Fruit fly (Drosophila melanogaster): ENCODE measurements around the gene CG14022.

The CG14022 gene

DNA sequence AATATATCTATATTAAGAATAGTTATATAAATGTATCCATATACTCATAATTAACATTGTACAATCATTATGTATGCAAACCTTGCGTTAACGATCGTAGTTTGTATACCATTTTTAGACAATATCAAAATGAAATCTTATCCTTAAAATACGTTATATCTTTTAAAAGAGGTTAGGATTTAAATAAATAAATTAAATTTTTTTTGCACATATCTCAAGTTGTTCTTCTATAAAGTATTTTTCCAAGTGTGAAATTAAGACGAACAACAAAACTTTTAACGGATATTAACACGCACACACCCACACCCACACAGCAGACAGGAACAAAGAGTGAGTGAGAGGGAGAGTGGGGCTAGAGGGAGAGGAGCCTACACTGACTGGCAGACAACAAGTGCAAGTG, 38.8 kb downstream of the CG14022 start:
- peak; percentile 15 for TF ChIP-seq HLH106 (tag; optimal IDR thresholded peaks at IDR 0.05)
- peak in 1 of 2 experiments; percentile 29 for TF ChIP-seq foxo (GFP tag; optimal IDR thresholded peaks at IDR 0.05)
- peak; percentile 58 for TF ChIP-seq Sp1 (GFP tag; optimal IDR thresholded peaks at IDR 0.05)
- no peak for TF ChIP-seq ey (GFP tag; optimal IDR thresholded peaks at IDR 0.05)
- TF ChIP-seq psq (GFP tag; optimal IDR thresholded peaks at IDR 0.05) = peak; percentile 1
- no peak for TF ChIP-seq Myc (optimal IDR thresholded peaks at IDR 0.05)
- TF ChIP-seq fru (GFP tag; optimal IDR thresholded peaks at IDR 0.05) = peak; percentile 33
- no peak for TF ChIP-seq CG32264 (GFP tag; optimal IDR thresholded peaks at IDR 0.05)
- TF ChIP-seq rgr (GFP tag; optimal IDR thresholded peaks at IDR 0.05) = peak; percentile 9
- TF ChIP-seq h (GFP tag; optimal IDR thresholded peaks at IDR 0.05) = peak; percentile 9
- peak; percentile 37 for TF ChIP-seq OdsH (GFP tag; optimal IDR thresholded peaks at IDR 0.05)
- no peak for TF ChIP-seq jim (GFP tag; optimal IDR thresholded peaks at IDR 0.05)

DNA sequence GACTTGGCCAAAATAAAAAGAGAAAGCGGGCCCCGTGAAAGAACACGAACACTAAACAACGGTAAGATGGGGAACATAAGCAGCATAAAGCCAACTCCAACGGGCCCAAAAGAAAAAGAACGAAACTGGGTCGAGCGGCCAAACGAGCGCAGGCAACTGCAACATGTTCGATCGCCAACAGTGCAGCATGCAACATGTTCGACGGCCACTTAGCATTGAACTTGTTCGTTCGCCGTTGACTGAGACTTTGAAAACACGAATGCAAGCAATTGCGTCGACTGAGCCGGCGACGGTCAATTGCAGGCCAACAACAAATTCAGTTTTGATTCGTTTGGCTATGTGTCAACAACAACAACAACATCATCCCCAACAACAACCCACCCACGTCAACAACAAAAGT, 40.0 kb downstream of the CG14022 start, which contains the start of gene vri:
TSS of gene vri (plus strand) at position 224 of the 400 bp plus-strand sequence.
- TF ChIP-seq GATAd (GFP tag; optimal IDR thresholded peaks at IDR 0.05) (no peak), dl (GFP tag; optimal IDR thresholded peaks at IDR 0.05; ENCODE audit: insufficient read depth in 1 of 2, partially characterized antibody in 2 of 2) (no peak), Dif (GFP tag; optimal IDR thresholded peaks at IDR 0.05; ENCODE audit: partially characterized antibody) (no peak), psq (GFP tag; optimal IDR thresholded peaks at IDR 0.05) (no peak), OdsH (GFP tag; optimal IDR thresholded peaks at IDR 0.05) (no peak), N (GFP tag; optimal IDR thresholded peaks at IDR 0.05) (no peak)

DNA sequence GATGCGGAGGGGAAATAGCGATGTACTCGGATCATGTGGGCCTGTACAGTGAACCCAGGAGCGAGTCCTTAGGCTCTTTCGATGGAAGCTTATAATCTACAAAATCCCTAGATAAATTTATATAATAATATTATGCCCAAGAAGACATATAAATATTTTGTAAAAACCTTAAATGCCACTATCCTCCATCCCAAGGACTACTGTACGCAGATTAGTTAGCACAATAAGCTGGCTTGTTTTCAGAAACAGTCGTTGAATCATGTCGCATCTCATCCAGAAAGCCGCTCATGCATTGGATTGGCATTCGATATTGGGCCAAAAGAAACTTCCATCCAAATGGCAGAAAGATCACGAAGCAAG, 40.4 kb downstream of the CG14022 start:
- TF ChIP-seq ey (GFP tag; optimal IDR thresholded peaks at IDR 0.05) = peak; percentile 45
- no peak for TF ChIP-seq N (GFP tag; optimal IDR thresholded peaks at IDR 0.05)
- TF ChIP-seq foxo (GFP tag; optimal IDR thresholded peaks at IDR 0.05) = peak in 1 of 2 experiments; percentile 4
- peak; percentile 47 for TF ChIP-seq Hnf4 (GFP tag; optimal IDR thresholded peaks at IDR 0.05)
- TF ChIP-seq woc (GFP tag; optimal IDR thresholded peaks at IDR 0.05) = no peak
- TF ChIP-seq jim (GFP tag; optimal IDR thresholded peaks at IDR 0.05) = no peak
- no peak for TF ChIP-seq psq (GFP tag; optimal IDR thresholded peaks at IDR 0.05)
- peak; percentile 24 for TF ChIP-seq rgr (GFP tag; optimal IDR thresholded peaks at IDR 0.05)
- peak; percentile 41 for TF ChIP-seq h (GFP tag; optimal IDR thresholded peaks at IDR 0.05)
- peak; percentile 45 for TF ChIP-seq Sp1 (GFP tag; optimal IDR thresholded peaks at IDR 0.05)
- TF ChIP-seq dsf (GFP tag; optimal IDR thresholded peaks at IDR 0.05; ENCODE audit: borderline replicate concordance) = peak; percentile 0
- TF ChIP-seq OdsH (GFP tag; optimal IDR thresholded peaks at IDR 0.05) = peak; percentile 73
- TF ChIP-seq HLH106 (tag; optimal IDR thresholded peaks at IDR 0.05) = peak; percentile 43
- TF ChIP-seq br (GFP tag; optimal IDR thresholded peaks at IDR 0.05) = peak; percentile 35
- peak; percentile 12 for TF ChIP-seq fru (GFP tag; optimal IDR thresholded peaks at IDR 0.05)

DNA sequence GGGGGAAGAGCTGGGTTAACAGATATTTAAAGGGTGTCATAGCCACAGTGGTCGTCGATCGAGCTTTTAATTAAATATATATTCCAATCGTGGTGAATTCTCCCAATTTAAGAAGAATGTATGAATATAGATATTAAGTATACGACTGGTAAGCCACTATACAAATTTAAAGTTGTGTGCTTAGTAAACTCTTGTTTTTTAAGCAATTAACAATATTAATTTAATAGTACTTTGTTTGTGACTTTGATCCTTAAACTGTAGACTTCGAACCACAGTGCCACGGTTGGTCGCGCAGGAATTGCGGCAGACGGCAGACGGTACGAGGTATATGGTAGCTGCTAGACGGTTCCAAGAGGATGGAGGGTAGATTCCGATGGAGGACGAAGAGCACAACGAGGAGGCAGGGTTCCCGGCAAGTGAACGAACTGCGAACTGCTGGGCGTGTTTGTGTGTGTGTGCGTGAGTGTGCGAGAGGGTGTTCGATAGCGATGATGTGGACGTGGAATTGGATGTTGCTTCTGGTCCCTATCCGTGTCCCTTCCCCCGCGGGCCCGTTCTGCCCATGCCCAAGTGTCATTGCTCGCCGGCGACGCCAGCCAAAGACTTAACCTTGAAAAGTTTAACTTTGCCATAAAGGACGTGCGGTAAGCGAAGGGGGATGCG, 40.9 kb downstream of the CG14022 start:
- TF ChIP-seq dl (GFP tag; optimal IDR thresholded peaks at IDR 0.05; ENCODE audit: insufficient read depth in 1 of 2, partially characterized antibody in 2 of 2) = no peak
- TF ChIP-seq Jra (GFP tag; optimal IDR thresholded peaks at IDR 0.05) = peak; percentile 82
- peak; percentile 82 for TF ChIP-seq dmrt93B (GFP tag; optimal IDR thresholded peaks at IDR 0.05)
- TF ChIP-seq foxo (GFP tag; optimal IDR thresholded peaks at IDR 0.05) = peak; percentile 35 to 84
- peak; percentile 27 for TF ChIP-seq Hr83 (GFP tag; optimal IDR thresholded peaks at IDR 0.05; ENCODE audit: poor library complexity, severe bottlenecking)
- no peak for TF ChIP-seq tai (GFP tag; optimal IDR thresholded peaks at IDR 0.05)
- no peak for TF ChIP-seq Abd-B (GFP tag; optimal IDR thresholded peaks at IDR 0.05)
- TF ChIP-seq jim (GFP tag; optimal IDR thresholded peaks at IDR 0.05) = peak; percentile 43
- peak; percentile 71 for TF ChIP-seq Rel (GFP tag; optimal IDR thresholded peaks at IDR 0.05)
- TF ChIP-seq Rel (tag; optimal IDR thresholded peaks at IDR 0.05) = peak; percentile 60
- TF ChIP-seq brk (GFP tag; optimal IDR thresholded peaks at IDR 0.05) = peak; percentile 64
- TF ChIP-seq CrebA (GFP tag; optimal IDR thresholded peaks at IDR 0.05; ENCODE audit: borderline replicate concordance) = no peak
- peak; percentile 72 for TF ChIP-seq psq (GFP tag; optimal IDR thresholded peaks at IDR 0.05)
- TF ChIP-seq h (GFP tag; optimal IDR thresholded peaks at IDR 0.05) = peak; percentile 92
- peak; percentile 89 for TF ChIP-seq HLH106 (tag; optimal IDR thresholded peaks at IDR 0.05)
- no peak for TF ChIP-seq N (GFP tag; optimal IDR thresholded peaks at IDR 0.05)
- TF ChIP-seq rgr (GFP tag; optimal IDR thresholded peaks at IDR 0.05) = peak; percentile 81
- TF ChIP-seq OdsH (GFP tag; optimal IDR thresholded peaks at IDR 0.05) = peak; percentile 85
- TF ChIP-seq Mio (GFP tag; optimal IDR thresholded peaks at IDR 0.05) = no peak
- TF ChIP-seq Dfd (GFP tag; optimal IDR thresholded peaks at IDR 0.05) = no peak
- TF ChIP-seq br (GFP tag; optimal IDR thresholded peaks at IDR 0.05) = peak; percentile 84
- TF ChIP-seq Hr78 (GFP tag; optimal IDR thresholded peaks at IDR 0.05) = no peak
- TF ChIP-seq CG9705 (GFP tag; optimal IDR thresholded peaks at IDR 0.05) = peak; percentile 76
- TF ChIP-seq ey (GFP tag; optimal IDR thresholded peaks at IDR 0.05) = peak; percentile 80
- TF ChIP-seq Vsx2 (GFP tag; optimal IDR thresholded peaks at IDR 0.05; ENCODE audit: partially characterized antibody) = peak; percentile 8
- peak; percentile 90 for TF ChIP-seq fru (GFP tag; optimal IDR thresholded peaks at IDR 0.05)
- TF ChIP-seq Hnf4 (GFP tag; optimal IDR thresholded peaks at IDR 0.05) = peak; percentile 62
- TF ChIP-seq sv (GFP tag; optimal IDR thresholded peaks at IDR 0.05) = no peak
- peak; percentile 91 for TF ChIP-seq woc (GFP tag; optimal IDR thresholded peaks at IDR 0.05)
- TF ChIP-seq Dif (GFP tag; optimal IDR thresholded peaks at IDR 0.05; ENCODE audit: partially characterized antibody) = peak; percentile 48
- no peak for TF ChIP-seq usp (GFP tag; optimal IDR thresholded peaks at IDR 0.05)
- no peak for TF ChIP-seq GATAd (GFP tag; optimal IDR thresholded peaks at IDR 0.05)
- peak; percentile 76 for TF ChIP-seq sage (GFP tag; optimal IDR thresholded peaks at IDR 0.05)
- peak; percentile 92 for TF ChIP-seq Sp1 (GFP tag; optimal IDR thresholded peaks at IDR 0.05)
- TF ChIP-seq CG32264 (GFP tag; optimal IDR thresholded peaks at IDR 0.05) = peak; percentile 52
